Worm (Caenorhabditis elegans) whole organism, L1 larva: ENCODE data around the gene best-24.

Experiments used
- F16B12.6 ChIP-seq: fragments of 150-350 bp; optimal IDR thresholded peaks from 2 replicates; lab custom pipeline; 2014; ENCODE audit warnings: missing biosample characterization, missing genetic modification characterization
- Y116A8C.19 ChIP-seq: sonication (generic microtip); optimal IDR thresholded peaks from 2 replicates; lab custom pipeline; 2016; ENCODE audit warnings: missing compliant biosample characterization, missing genetic modification characterization, borderline replicate concordance
- ama-1 ChIP-seq: fragments of 150-350 bp; optimal IDR thresholded peaks from 2 replicates; lab custom pipeline; 2014
- blmp-1 ChIP-seq: fragments of 150-350 bp; optimal IDR thresholded peaks from 2 replicates; lab custom pipeline; 2014; ENCODE audit warnings: missing biosample characterization, missing genetic modification characterization
- ceh-82 ChIP-seq, 3 experiments: fragments of 150-350 bp in 1 of 3; sonication (generic microtip) in 2 of 3; optimal IDR thresholded peaks; 2 replicates each; lab custom pipeline; 2014 to 2017; ENCODE audit warnings: missing biosample characterization in 3 of 3, missing genetic modification characterization in 3 of 3
- ceh-90 ChIP-seq: sonication (generic microtip); optimal IDR thresholded peaks from 2 replicates; lab custom pipeline; 2016; ENCODE audit warnings: missing genetic modification characterization, missing compliant biosample characterization
- ces-1 ChIP-seq: fragments of 150-350 bp; optimal IDR thresholded peaks from 2 replicates; lab custom pipeline; 2014; ENCODE audit warnings: missing biosample characterization, missing genetic modification reagents, missing genetic modification characterization
- dpl-1 ChIP-seq, 3 experiments: fragments of 150-350 bp in 2 of 3; sonication (generic microtip) in 1 of 3; optimal IDR thresholded peaks; 2 replicates each; lab custom pipeline; 2014 to 2017; ENCODE audit warnings: missing biosample characterization in 3 of 3, missing genetic modification characterization in 3 of 3, missing genetic modification reagents in 3 of 3
- dsc-1 ChIP-seq: sonication (generic microtip); optimal IDR thresholded peaks from 2 replicates; lab custom pipeline; 2016; ENCODE audit warnings: mild to moderate bottlenecking, missing genetic modification characterization, missing compliant biosample characterization
- efl-1 ChIP-seq, 4 experiments: fragments of 150-350 bp; optimal IDR thresholded peaks in 3 of 4; peaks in 1 of 4; 1 replicate in 1 of 4; 2 replicates in 3 of 4; lab custom pipeline; 2014; ENCODE audit warnings: missing biosample characterization in 2 of 4, missing genetic modification characterization in 2 of 4, missing genetic modification reagents in 2 of 4
- efl-3 ChIP-seq: fragments of 200-800 bp; sonication (Bioruptor generic); optimal IDR thresholded peaks from 2 replicates; lab custom pipeline; 2018; ENCODE audit warnings: mild to moderate bottlenecking, missing genetic modification characterization, missing compliant biosample characterization
- elt-2 ChIP-seq: sonication (generic microtip); optimal IDR thresholded peaks from 2 replicates; lab custom pipeline; 2016; ENCODE audit warnings: missing genetic modification characterization, mild to moderate bottlenecking, inconsistent platforms, missing compliant biosample characterization, missing genetic modification reagents
- elt-3 ChIP-seq, 6 experiments: fragments of 150-350 bp in 1 of 6; sonication (generic microtip); optimal IDR thresholded peaks; 2 replicates each; lab custom pipeline; 2017 to 2018; ENCODE audit warnings: missing biosample characterization in 6 of 6, missing genetic modification characterization in 6 of 6, inconsistent platforms in 1 of 6
- fos-1 ChIP-seq: fragments of 150-350 bp; optimal IDR thresholded peaks from 2 replicates; lab custom pipeline; 2014; ENCODE audit warnings: missing biosample characterization, missing genetic modification characterization
- grh-1 ChIP-seq: fragments of 200-800 bp; sonication (Bioruptor generic); IDR thresholded peaks from 2 replicates; pipeline ENCODE4 v1.3.6; 2022; ENCODE audit warnings: missing genetic modification reagents, missing genetic modification characterization, missing compliant biosample characterization
- hlh-4 ChIP-seq: sonication (generic microtip); optimal IDR thresholded peaks from 2 replicates; lab custom pipeline; 2016; ENCODE audit warnings: mild to moderate bottlenecking, missing genetic modification characterization, missing compliant biosample characterization
- lin-13 ChIP-seq: fragments of 150-350 bp; optimal IDR thresholded peaks from 2 replicates; lab custom pipeline; 2014; ENCODE audit warnings: missing biosample characterization, missing genetic modification reagents, missing genetic modification characterization
- lin-39 ChIP-seq: fragments of 150-350 bp; optimal IDR thresholded peaks from 2 replicates; lab custom pipeline; 2014; ENCODE audit warnings: missing biosample characterization, missing genetic modification reagents, missing genetic modification characterization
- lir-3 ChIP-seq: sonication (generic microtip); optimal IDR thresholded peaks from 2 replicates; lab custom pipeline; 2016; ENCODE audit warnings: mild to moderate bottlenecking, missing genetic modification characterization, moderate library complexity, missing compliant biosample characterization; ENCODE audit not compliant: poor library complexity
- lsy-2 ChIP-seq, 2 experiments: fragments of 150-350 bp; optimal IDR thresholded peaks; 2 replicates each; lab custom pipeline; 2014; ENCODE audit warnings: missing biosample characterization in 2 of 2, missing genetic modification characterization in 2 of 2
- mab-9 ChIP-seq: fragments of 200-800 bp; sonication (Bioruptor generic); IDR thresholded peaks from 2 replicates; pipeline ENCODE4 v1.3.6; 2022; ENCODE audit warnings: missing genetic modification reagents, missing genetic modification characterization, missing compliant biosample characterization
- mep-1 ChIP-seq: fragments of 150-350 bp; optimal IDR thresholded peaks from 2 replicates; lab custom pipeline; 2014; ENCODE audit warnings: missing biosample characterization, missing genetic modification characterization
- nhr-11 ChIP-seq: fragments of 150-350 bp; optimal IDR thresholded peaks from 2 replicates; lab custom pipeline; 2014; ENCODE audit warnings: missing biosample characterization, missing genetic modification characterization
- nhr-20 ChIP-seq: sonication (generic microtip); optimal IDR thresholded peaks from 2 replicates; lab custom pipeline; 2016; ENCODE audit warnings: mild to moderate bottlenecking, missing genetic modification characterization, missing compliant biosample characterization
- nhr-77 ChIP-seq: fragments of 150-350 bp; optimal IDR thresholded peaks from 2 replicates; lab custom pipeline; 2014; ENCODE audit warnings: missing biosample characterization, missing genetic modification characterization
- pax-3 ChIP-seq: fragments of 200-800 bp; sonication (Bioruptor generic); optimal IDR thresholded peaks from 2 replicates; lab custom pipeline; 2018; ENCODE audit warnings: mild to moderate bottlenecking, missing genetic modification characterization, moderate library complexity, missing compliant biosample characterization
- rnt-1 ChIP-seq: sonication (generic microtip); optimal IDR thresholded peaks from 2 replicates; lab custom pipeline; 2016; ENCODE audit warnings: mild to moderate bottlenecking, missing genetic modification characterization, moderate library complexity, missing compliant biosample characterization
- sptf-1 ChIP-seq: fragments of 150-350 bp; optimal IDR thresholded peaks from 2 replicates; lab custom pipeline; 2014; ENCODE audit warnings: missing biosample characterization, missing genetic modification characterization
- sup-37 ChIP-seq: fragments of 200-800 bp; sonication (Bioruptor generic); optimal IDR thresholded peaks from 2 replicates; lab custom pipeline; 2018; ENCODE audit warnings: mild to moderate bottlenecking, missing genetic modification characterization, missing compliant biosample characterization
- swsn-7 ChIP-seq: sonication (generic microtip); optimal IDR thresholded peaks from 2 replicates; lab custom pipeline; 2016; ENCODE audit warnings: missing genetic modification characterization, missing compliant biosample characterization
- tbx-2 ChIP-seq: sonication (generic microtip); optimal IDR thresholded peaks from 2 replicates; lab custom pipeline; 2016; ENCODE audit warnings: missing genetic modification characterization, missing compliant biosample characterization
- unc-62 ChIP-seq: fragments of 150-350 bp; optimal IDR thresholded peaks from 2 replicates; lab custom pipeline; 2014; ENCODE audit warnings: missing biosample characterization, missing genetic modification reagents, missing genetic modification characterization
- vab-15 ChIP-seq: sonication (generic microtip); optimal IDR thresholded peaks from 2 replicates; lab custom pipeline; 2017; ENCODE audit warnings: missing genotype, mild to moderate bottlenecking, missing genetic modification characterization, missing compliant biosample characterization
- xbp-1 ChIP-seq: sonication (generic microtip); optimal IDR thresholded peaks from 2 replicates; lab custom pipeline; 2016; ENCODE audit warnings: missing genetic modification characterization, missing compliant biosample characterization
- zag-1 ChIP-seq: fragments of 150-350 bp; optimal IDR thresholded peaks from 2 replicates; lab custom pipeline; 2014; ENCODE audit warnings: missing biosample characterization, missing genetic modification characterization
- ztf-11 ChIP-seq, 2 experiments: sonication (generic microtip); optimal IDR thresholded peaks; 2 replicates each; lab custom pipeline; 2016 to 2017; ENCODE audit warnings: missing genetic modification characterization in 2 of 2, missing biosample characterization in 1 of 2, missing compliant biosample characterization in 1 of 2
- ztf-4 ChIP-seq: fragments of 150-350 bp; optimal IDR thresholded peaks from 2 replicates; lab custom pipeline; 2014; ENCODE audit warnings: missing biosample characterization, missing genetic modification characterization

best-24 gene

ce11 chrIII:7913488-7913887 is 12.7 kb downstream of the best-24 start, which contains the start of gene ZK688.12:
Gene ZK688.12, minus strand, starts transcription at chrIII:7913588.
- no peak for TF ChIP-seq lir-3 (tag; lab: Kevin White, UChicago)
- TF ChIP-seq rnt-1, result no peak
- no peak for TF ChIP-seq F16B12.6 (tag; lab: Kevin White, UChicago)
- no peak for TF ChIP-seq unc-62 (GFP tag; lab: Kevin White, UChicago)
- no peak for TF ChIP-seq pax-3
- TF ChIP-seq ztf-4, result no peak
- no peak for TF ChIP-seq ces-1 (GFP tag; lab: Kevin White, UChicago)
- TF ChIP-seq fos-1 (tag; lab: Kevin White, UChicago), result no peak
- no peak for TF ChIP-seq hlh-4 (tag; lab: Kevin White, UChicago)
- TF ChIP-seq, all 84 proteins: peak for 0

- TF ChIP-seq grh-1 (GFP tag; lab: Robert Waterston, UW) (no peak), ceh-90 (no peak), tbx-2 (no peak), sptf-1 (tag; lab: Kevin White, UChicago) (no peak), dpl-1 (GFP tag; optimal IDR thresholded peaks at IDR 0.05; lab: Kevin White, UChicago) (no peak), rnt-1 (no peak), swsn-7 (tag; lab: Kevin White, UChicago) (no peak), elt-2 (tag; lab: Kevin White, UChicago) (no peak), nhr-20 (tag; lab: Kevin White, UChicago) (no peak), ceh-82 (tag; optimal IDR thresholded peaks at IDR 0.05; lab: Kevin White, UChicago) (no peak), elt-3 (tag; optimal IDR thresholded peaks at IDR 0.05; lab: Kevin White, UChicago) (no peak), nhr-77 (tag; lab: Kevin White, UChicago) (no peak), blmp-1 (tag; lab: Kevin White, UChicago) (no peak), Y116A8C.19 (tag; lab: Kevin White, UChicago) (no peak), mab-9 (GFP tag; lab: Robert Waterston, UW) (no peak), lsy-2 (tag; optimal IDR thresholded peaks at IDR 0.05; lab: Kevin White, UChicago) (no peak)
- TF ChIP-seq, all 84 proteins: peak for 0
Measured at ce11 chrIII:7917667-7918066, 16.8 kb downstream of the best-24 start, which contains the start of gene gly-3. Gene gly-3, minus strand, starts transcription at chrIII:7917767.

ce11 chrIII:7919823-7920222 is 19.0 kb downstream of the best-24 start, which contains the start of gene C29E4.14:
Gene C29E4.14, plus strand, starts transcription at chrIII:7920123.
- TF ChIP-seq xbp-1 (tag; lab: Kevin White, UChicago) (no peak), nhr-11 (tag; lab: Kevin White, UChicago) (no peak), sup-37 (GFP tag; lab: Kevin White, UChicago) (no peak), zag-1 (tag; lab: Kevin White, UChicago) (no peak), efl-3 (GFP tag; lab: Kevin White, UChicago) (no peak), ces-1 (GFP tag; lab: Kevin White, UChicago) (no peak), ama-1 (no peak), lin-13 (GFP tag; lab: Kevin White, UChicago) (no peak), dsc-1 (tag; lab: Kevin White, UChicago) (no peak), lin-39 (tag; lab: Kevin White, UChicago) (no peak), efl-1 (optimal IDR thresholded peaks at IDR 0.05; lab: Kevin White, UChicago) (no peak), efl-1 (GFP tag; optimal IDR thresholded peaks at IDR 0.05 in 1 of 2; lab: Kevin White, UChicago) (no peak), ztf-11 (tag; optimal IDR thresholded peaks at IDR 0.05; lab: Kevin White, UChicago) (no peak), F16B12.6 (tag; lab: Kevin White, UChicago) (no peak), mep-1 (tag; lab: Kevin White, UChicago) (no peak), vab-15 (tag; lab: Kevin White, UChicago) (no peak), swsn-7 (tag; lab: Kevin White, UChicago) (no peak)
